Worm (Caenorhabditis elegans) whole organism, early embryonic: Measurements from ENCODE around the gene F10G7.9.

ENCODE experiments used
- B0310.2 ChIP-seq: sonication (generic microtip); optimal IDR thresholded peaks from 2 replicates; lab custom pipeline; 2016; ENCODE audit warnings: mild to moderate bottlenecking, missing genetic modification characterization, missing compliant biosample characterization
- F13C5.2 ChIP-seq: sonication (generic microtip); optimal IDR thresholded peaks from 2 replicates; lab custom pipeline; 2017; ENCODE audit warnings: mild to moderate bottlenecking, missing genetic modification characterization, inconsistent platforms, missing compliant biosample characterization
- aly-1 ChIP-seq: sonication (generic microtip); optimal IDR thresholded peaks from 2 replicates; lab custom pipeline; 2016; ENCODE audit warnings: missing genetic modification characterization, missing compliant biosample characterization
- ama-1 ChIP-seq: fragments of 150-350 bp; optimal IDR thresholded peaks from 2 replicates; lab custom pipeline; 2014
- ceh-13 ChIP-seq: fragments of 200-800 bp; sonication (Bioruptor generic); optimal IDR thresholded peaks from 2 replicates; lab custom pipeline; 2018; ENCODE audit warnings: mild to moderate bottlenecking, missing genetic modification characterization, missing compliant biosample characterization
- ceh-36 ChIP-seq: sonication (generic microtip); optimal IDR thresholded peaks from 2 replicates; lab custom pipeline; 2016; ENCODE audit warnings: missing genetic modification characterization, inconsistent platforms, missing compliant biosample characterization
- ets-7 ChIP-seq: sonication (generic microtip); optimal IDR thresholded peaks from 2 replicates; lab custom pipeline; 2016; ENCODE audit warnings: missing genotype, missing genetic modification characterization, missing compliant biosample characterization
- flt-1 ChIP-seq: fragments of 200-800 bp; sonication (Bioruptor generic); IDR thresholded peaks from 2 replicates; pipeline ENCODE4 v1.3.6; 2022; ENCODE audit warnings: missing genetic modification characterization, missing compliant biosample characterization
- hmbx-1 ChIP-seq: sonication (generic microtip); optimal IDR thresholded peaks from 2 replicates; lab custom pipeline; 2016; ENCODE audit warnings: mild to moderate bottlenecking, missing genetic modification characterization, missing compliant biosample characterization
- hmg-4 ChIP-seq: fragments of 200-800 bp; sonication (Bioruptor generic); optimal IDR thresholded peaks from 2 replicates; lab custom pipeline; 2018; ENCODE audit warnings: mild to moderate bottlenecking, missing genetic modification characterization, missing compliant biosample characterization
- hnd-1 ChIP-seq: sonication (generic microtip); optimal IDR thresholded peaks from 2 replicates; lab custom pipeline; 2016; ENCODE audit warnings: missing genetic modification characterization, missing compliant biosample characterization
- pes-1 ChIP-seq: fragments of 200-800 bp; sonication (Bioruptor generic); IDR thresholded peaks from 2 replicates; pipeline ENCODE4 v1.3.6; 2022; ENCODE audit warnings: missing genetic modification reagents, missing genetic modification characterization, missing compliant biosample characterization
- scrt-1 ChIP-seq: fragments of 200-800 bp; sonication (Bioruptor generic); IDR thresholded peaks from 2 replicates; pipeline ENCODE4 v1.3.6; 2022; ENCODE audit warnings: missing genetic modification characterization, missing compliant biosample characterization
- sea-1 ChIP-seq: fragments of 200-800 bp; sonication (Bioruptor generic); conservative IDR thresholded peaks from 2 replicates; pipeline ENCODE4 v1.3.6; 2022; ENCODE audit warnings: missing genetic modification characterization, missing compliant biosample characterization
- tbx-11 ChIP-seq: fragments of 200-800 bp; sonication (Bioruptor generic); IDR thresholded peaks from 2 replicates; pipeline ENCODE4 v1.3.6; 2022; ENCODE audit warnings: missing genetic modification characterization, missing compliant biosample characterization
- tbx-37 ChIP-seq: fragments of 200-800 bp; sonication (Bioruptor generic); conservative IDR thresholded peaks from 2 replicates; pipeline ENCODE4 v1.3.6; 2022; ENCODE audit warnings: missing genetic modification reagents, missing genetic modification characterization, missing compliant biosample characterization
- tra-4 ChIP-seq: sonication (generic microtip); optimal IDR thresholded peaks from 2 replicates; lab custom pipeline; 2017; ENCODE audit warnings: missing genetic modification characterization, missing compliant biosample characterization

F10G7.9 gene

ce11 chrII:4683693-4684092 lies 22.6 kb downstream of the F10G7.9 start, which contains the start of gene sre-40:
sre-40 (minus strand) TSS chrII:4683793.
- no peak for TF ChIP-seq tbx-11 (GFP tag; lab: Robert Waterston, UW)
- TF ChIP-seq hnd-1 (tag; lab: Kevin White, UChicago): no peak

ce11 chrII:4681391-4681790 lies 24.9 kb downstream of the F10G7.9 start, which contains the start of gene T05A7.7:
T05A7.7 (minus strand) TSS chrII:4681491.
- TF ChIP-seq tbx-37 (GFP tag; lab: Robert Waterston, UW) (no peak), scrt-1 (GFP tag; lab: Robert Waterston, UW) (no peak), pes-1 (no peak)

ce11 chrII:4677916-4678315 lies 28.4 kb downstream of the F10G7.9 start, which contains the start of gene T05A7.1:
T05A7.1 (plus strand) TSS chrII:4678216.
- TF ChIP-seq scrt-1 (GFP tag; lab: Robert Waterston, UW) (no peak), tbx-37 (GFP tag; lab: Robert Waterston, UW) (no peak), tra-4 (no peak), hmg-4 (no peak), hmbx-1 (tag; lab: Kevin White, UChicago) (no peak), ceh-36 (tag; lab: Kevin White, UChicago) (no peak), pes-1 (no peak), F13C5.2 (tag; lab: Kevin White, UChicago) (no peak), B0310.2 (tag; lab: Kevin White, UChicago) (no peak), ceh-13 (GFP tag; lab: Kevin White, UChicago) (no peak), tbx-11 (GFP tag; lab: Robert Waterston, UW) (no peak), ets-7 (tag; lab: Kevin White, UChicago) (no peak), hnd-1 (tag; lab: Kevin White, UChicago) (no peak), aly-1 (tag; lab: Kevin White, UChicago) (no peak)

ce11 chrII:4676241-4676640 lies 30.0 kb downstream of the F10G7.9 start:
- TF ChIP-seq ets-7 (tag; lab: Kevin White, UChicago) (no peak), tra-4 (no peak), hmg-4 (no peak), aly-1 (tag; lab: Kevin White, UChicago) (no peak), hnd-1 (tag; lab: Kevin White, UChicago) (no peak), scrt-1 (GFP tag; lab: Robert Waterston, UW) (no peak), hmbx-1 (tag; lab: Kevin White, UChicago) (no peak), tbx-37 (GFP tag; lab: Robert Waterston, UW) (no peak), ama-1 (no peak), ceh-13 (GFP tag; lab: Kevin White, UChicago) (no peak)

ce11 chrII:4675481-4675880 lies 30.8 kb downstream of the F10G7.9 start, which contains the start of gene T05A7.3:
T05A7.3 (plus strand) TSS chrII:4675781.
- TF ChIP-seq tbx-37 (GFP tag; lab: Robert Waterston, UW) (no peak), flt-1 (no peak), hmbx-1 (tag; lab: Kevin White, UChicago) (no peak), hnd-1 (tag; lab: Kevin White, UChicago) (no peak), ama-1 (no peak), hmg-4 (no peak), F13C5.2 (tag; lab: Kevin White, UChicago) (no peak), sea-1 (GFP tag; lab: Robert Waterston, UW) (no peak), ets-7 (tag; lab: Kevin White, UChicago) (no peak), tra-4 (no peak), tbx-11 (GFP tag; lab: Robert Waterston, UW) (no peak), pes-1 (no peak), ceh-36 (tag; lab: Kevin White, UChicago) (no peak), B0310.2 (tag; lab: Kevin White, UChicago) (no peak), ceh-13 (GFP tag; lab: Kevin White, UChicago) (no peak), aly-1 (tag; lab: Kevin White, UChicago) (no peak), scrt-1 (GFP tag; lab: Robert Waterston, UW) (no peak)

ce11 chrII:4674188-4674587 lies 32.1 kb downstream of the F10G7.9 start:
- no peak for TF ChIP-seq flt-1
- TF ChIP-seq ceh-36 (tag; lab: Kevin White, UChicago): no peak
- TF ChIP-seq ceh-13 (GFP tag; lab: Kevin White, UChicago): no peak
- TF ChIP-seq F13C5.2 (tag; lab: Kevin White, UChicago): no peak
- no peak for TF ChIP-seq hmbx-1 (tag; lab: Kevin White, UChicago)
- no peak for TF ChIP-seq tbx-11 (GFP tag; lab: Robert Waterston, UW)

- TF ChIP-seq B0310.2 (tag; lab: Kevin White, UChicago): no peak
- no peak for TF ChIP-seq ets-7 (tag; lab: Kevin White, UChicago)
These were observed 32.6 kb downstream of the F10G7.9 start for ce11 chrII:4673670-4674069.

ce11 chrII:4673242-4673641 lies 33.0 kb downstream of the F10G7.9 start:
- TF ChIP-seq ama-1 (no peak), ceh-13 (GFP tag; lab: Kevin White, UChicago) (no peak), hnd-1 (tag; lab: Kevin White, UChicago) (no peak), tbx-11 (GFP tag; lab: Robert Waterston, UW) (no peak), sea-1 (GFP tag; lab: Robert Waterston, UW) (no peak), flt-1 (no peak), tra-4 (no peak), ets-7 (tag; lab: Kevin White, UChicago) (no peak), pes-1 (no peak), hmbx-1 (tag; lab: Kevin White, UChicago) (no peak), B0310.2 (tag; lab: Kevin White, UChicago) (no peak), scrt-1 (GFP tag; lab: Robert Waterston, UW) (no peak), ceh-36 (tag; lab: Kevin White, UChicago) (no peak), hmg-4 (no peak), aly-1 (tag; lab: Kevin White, UChicago) (no peak), F13C5.2 (tag; lab: Kevin White, UChicago) (no peak), tbx-37 (GFP tag; lab: Robert Waterston, UW) (no peak)
